Fruit fly (Drosophila melanogaster) whole organism, prepupa: ENCODE results near the gene ais.

ENCODE experiments used
- Blimp-1 ChIP-seq: fragments of 200-800 bp; sonication (Bioruptor generic); optimal IDR thresholded peaks from 3 replicates; lab custom pipeline; 2017; ENCODE audit warnings: missing biosample characterization, missing genetic modification characterization, mild to moderate bottlenecking, moderate library complexity, missing genetic modification reagents
- CG10631 ChIP-seq: fragments of 200-800 bp; sonication (Bioruptor generic); optimal IDR thresholded peaks from 2 replicates; lab custom pipeline; 2016; ENCODE audit warnings: missing biosample characterization, missing genetic modification characterization
- CG11762 ChIP-seq: fragments of 200-800 bp; sonication (Bioruptor generic); optimal IDR thresholded peaks from 3 replicates; lab custom pipeline; 2016; ENCODE audit warnings: missing biosample characterization, missing genetic modification characterization; ENCODE audit not compliant: insufficient read depth
- CG11902 ChIP-seq: fragments of 200-800 bp; sonication (Bioruptor generic); optimal IDR thresholded peaks from 3 replicates; lab custom pipeline; 2016; ENCODE audit warnings: missing biosample characterization, missing genetic modification characterization
- CG15336 ChIP-seq: fragments of 200-800 bp; sonication (Bioruptor generic); IDR thresholded peaks from 2 replicates; pipeline ENCODE4 v1.3.6; 2022; ENCODE audit warnings: missing biosample characterization, missing genetic modification characterization
- CG1621 ChIP-seq: fragments of 200-800 bp; sonication (Bioruptor generic); optimal IDR thresholded peaks from 3 replicates; lab custom pipeline; 2018; ENCODE audit warnings: missing biosample characterization, mild to moderate bottlenecking, missing genetic modification characterization
- CG3032 ChIP-seq: fragments of 200-800 bp; optimal IDR thresholded peaks from 2 replicates; lab custom pipeline; 2019; ENCODE audit warnings: missing biosample characterization, mild to moderate bottlenecking, missing genetic modification characterization, moderate library complexity
- CG31627 ChIP-seq: fragments of 200-800 bp; sonication (Bioruptor generic); optimal IDR thresholded peaks from 3 replicates; lab custom pipeline; 2016; ENCODE audit warnings: missing biosample characterization, missing genetic modification characterization
- CG34406 ChIP-seq: fragments of 200-800 bp; sonication (Bioruptor generic); optimal IDR thresholded peaks from 3 replicates; lab custom pipeline; 2016; ENCODE audit warnings: missing biosample characterization, missing genetic modification characterization
- CG4318 ChIP-seq: fragments of 200-800 bp; sonication (Bioruptor generic); optimal IDR thresholded peaks from 3 replicates; lab custom pipeline; 2017; ENCODE audit warnings: missing biosample characterization, mild to moderate bottlenecking, missing genetic modification characterization
- CG6163 ChIP-seq: fragments of 200-800 bp; sonication (Bioruptor generic); IDR thresholded peaks from 3 replicates; pipeline ENCODE4 v1.3.6; 2022; ENCODE audit warnings: missing biosample characterization, missing genetic modification characterization
- CG6792 ChIP-seq: fragments of 200-800 bp; sonication (Bioruptor generic); optimal IDR thresholded peaks from 3 replicates; lab custom pipeline; 2016; ENCODE audit warnings: missing biosample characterization, missing genetic modification characterization
- CG6854 ChIP-seq: fragments of 200-800 bp; sonication (Bioruptor generic); optimal IDR thresholded peaks from 2 replicates; lab custom pipeline; 2017; ENCODE audit warnings: missing biosample characterization, mild to moderate bottlenecking, missing genetic modification characterization
- CG7368 ChIP-seq: fragments of 200-800 bp; sonication (Bioruptor generic); optimal IDR thresholded peaks from 3 replicates; lab custom pipeline; 2016; ENCODE audit warnings: missing biosample characterization, missing genetic modification characterization
- CG8119 ChIP-seq: fragments of 200-800 bp; sonication (Bioruptor generic); IDR thresholded peaks from 3 replicates; pipeline ENCODE4 v1.3.6; 2022; ENCODE audit warnings: missing biosample characterization, missing genetic modification characterization
- CG8319 ChIP-seq: fragments of 200-800 bp; sonication (Bioruptor generic); optimal IDR thresholded peaks from 3 replicates; lab custom pipeline; 2016; ENCODE audit warnings: missing biosample characterization, missing genetic modification characterization
- CG8632 ChIP-seq: fragments of 200-800 bp; sonication (Bioruptor generic); optimal IDR thresholded peaks from 3 replicates; lab custom pipeline; 2016; ENCODE audit warnings: missing biosample characterization, missing genetic modification characterization
- Eip75B ChIP-seq: fragments of 200-800 bp; sonication (Bioruptor generic); optimal IDR thresholded peaks from 3 replicates; lab custom pipeline; 2016; ENCODE audit warnings: missing biosample characterization, missing genetic modification characterization
- Eip78C ChIP-seq: fragments of 200-800 bp; sonication (Bioruptor generic); peaks from one replicate; lab custom pipeline; 2016; ENCODE audit warnings: missing biosample characterization, missing genetic modification characterization
- Eip93F ChIP-seq: fragments of 200-800 bp; sonication (Bioruptor generic); optimal IDR thresholded peaks from 2 replicates; lab custom pipeline; 2016; ENCODE audit warnings: missing biosample characterization, mild to moderate bottlenecking, missing genetic modification characterization
- Ets21C ChIP-seq: fragments of 200-800 bp; sonication (Bioruptor generic); optimal IDR thresholded peaks from 3 replicates; lab custom pipeline; 2016; ENCODE audit warnings: missing biosample characterization, missing genetic modification characterization
- Ets96B ChIP-seq: fragments of 200-800 bp; optimal IDR thresholded peaks from 2 replicates; lab custom pipeline; 2019; ENCODE audit warnings: missing biosample characterization, mild to moderate bottlenecking, missing genetic modification characterization, moderate library complexity
- Gug ChIP-seq: fragments of 200-800 bp; sonication (Bioruptor generic); IDR thresholded peaks from 2 replicates; pipeline ENCODE4 v1.3.6; 2022; ENCODE audit warnings: missing biosample characterization, missing genetic modification characterization
- Hr38 ChIP-seq: sonication (Bioruptor generic); optimal IDR thresholded peaks from 2 replicates; lab custom pipeline; 2016; ENCODE audit warnings: missing biosample characterization, missing genetic modification characterization
- Hr39 ChIP-seq: fragments of 200-800 bp; sonication (Bioruptor generic); optimal IDR thresholded peaks from 2 replicates; lab custom pipeline; 2016; ENCODE audit warnings: missing biosample characterization, missing genetic modification characterization
- Hr4 ChIP-seq: fragments of 200-800 bp; sonication (Bioruptor generic); optimal IDR thresholded peaks from 3 replicates; lab custom pipeline; 2016; ENCODE audit warnings: missing biosample characterization, missing genetic modification characterization
- Lpt ChIP-seq: fragments of 200-800 bp; sonication (Bioruptor generic); optimal IDR thresholded peaks from 3 replicates; lab custom pipeline; 2016; ENCODE audit warnings: missing biosample characterization, missing genetic modification characterization
- Met ChIP-seq: fragments of 200-800 bp; sonication (Bioruptor generic); optimal IDR thresholded peaks from 3 replicates; lab custom pipeline; 2016; ENCODE audit warnings: missing biosample characterization, missing genetic modification characterization
- OdsH ChIP-seq: fragments of 200-800 bp; sonication (Bioruptor generic); optimal IDR thresholded peaks from 3 replicates; lab custom pipeline; 2016; ENCODE audit warnings: missing biosample characterization, missing genetic modification characterization
- achi ChIP-seq: fragments of 200-800 bp; sonication (Bioruptor generic); optimal IDR thresholded peaks from 3 replicates; lab custom pipeline; 2016; ENCODE audit warnings: missing biosample characterization, missing genetic modification characterization
- cyc ChIP-seq: fragments of 200-800 bp; sonication (Bioruptor generic); optimal IDR thresholded peaks from 3 replicates; lab custom pipeline; 2016; ENCODE audit warnings: missing biosample characterization, missing genetic modification characterization
- dsx ChIP-seq: fragments of 200-800 bp; optimal IDR thresholded peaks from 3 replicates; lab custom pipeline; 2019; ENCODE audit warnings: missing biosample characterization, mild to moderate bottlenecking, missing genetic modification characterization, moderate library complexity; ENCODE audit not compliant: poor library complexity, severe bottlenecking
- eg ChIP-seq: fragments of 200-800 bp; sonication (Bioruptor generic); IDR thresholded peaks from 3 replicates; pipeline ENCODE4 v1.3.6; 2022; ENCODE audit warnings: missing biosample characterization, missing genetic modification characterization
- esn ChIP-seq: fragments of 200-800 bp; sonication (Bioruptor generic); optimal IDR thresholded peaks from 2 replicates; lab custom pipeline; 2016; ENCODE audit warnings: missing biosample characterization, mild to moderate bottlenecking, missing genetic modification characterization, moderate library complexity
- fd59A ChIP-seq: fragments of 200-800 bp; sonication (Bioruptor generic); optimal IDR thresholded peaks from 2 replicates; lab custom pipeline; 2017; ENCODE audit warnings: missing biosample characterization, mild to moderate bottlenecking, missing genetic modification characterization, missing genetic modification reagents
- fkh ChIP-seq: fragments of 200-800 bp; sonication (Bioruptor generic); optimal IDR thresholded peaks from 3 replicates; lab custom pipeline; 2017; ENCODE audit warnings: missing biosample characterization, mild to moderate bottlenecking, missing genetic modification characterization, moderate library complexity
- lz ChIP-seq: fragments of 200-800 bp; sonication (Bioruptor generic); optimal IDR thresholded peaks from 3 replicates; lab custom pipeline; 2016; ENCODE audit warnings: missing biosample characterization, missing genetic modification characterization
- net ChIP-seq: fragments of 200-800 bp; sonication (Bioruptor generic); optimal IDR thresholded peaks from 3 replicates; lab custom pipeline; 2016; ENCODE audit warnings: missing biosample characterization, missing genetic modification characterization
- pdm3 ChIP-seq: fragments of 200-800 bp; sonication (Bioruptor generic); optimal IDR thresholded peaks from 3 replicates; lab custom pipeline; 2016; ENCODE audit warnings: missing biosample characterization, missing genetic modification characterization
- ss ChIP-seq, 2 experiments: fragments of 200-800 bp; sonication (Bioruptor generic); optimal IDR thresholded peaks; 2 replicates in 1 of 2; 3 replicates in 1 of 2; lab custom pipeline; 2017 to 2018; ENCODE audit warnings: mild to moderate bottlenecking in 2 of 2, missing biosample characterization in 2 of 2, missing genetic modification characterization in 2 of 2, moderate library complexity in 1 of 2
- svp ChIP-seq: fragments of 200-800 bp; sonication (Bioruptor generic); peaks from one replicate; lab custom pipeline; 2016; ENCODE audit warnings: missing biosample characterization, missing genetic modification characterization
- topi ChIP-seq: fragments of 200-800 bp; sonication (Bioruptor generic); optimal IDR thresholded peaks from 3 replicates; lab custom pipeline; 2016; ENCODE audit warnings: missing biosample characterization, missing genetic modification characterization
- vri ChIP-seq: fragments of 200-800 bp; sonication (Bioruptor generic); optimal IDR thresholded peaks from 3 replicates; lab custom pipeline; 2016; ENCODE audit warnings: missing biosample characterization, mild to moderate bottlenecking, missing genetic modification characterization

Gene ais

dm6 chr3L:17808597-17809213 is 4.2 kb upstream of the ais start, which contains the start of gene CG32191:
Gene CG32191, minus strand, starts transcription at chr3L:17809146.
- TF ChIP-seq fkh (GFP tag; lab: Kevin White, UChicago) (peak; percentile 64), vri (peak; percentile 11), Ets96B (tag; lab: Kevin White, UChicago) (no peak)

- no peak for TF ChIP-seq CG1621
- no peak for TF ChIP-seq CG8632 (GFP tag; lab: Kevin White, UChicago)
- no peak for TF ChIP-seq fkh (GFP tag; lab: Kevin White, UChicago)
- no peak for TF ChIP-seq CG34406
- no peak for TF ChIP-seq Lpt
- no peak for TF ChIP-seq Blimp-1 (GFP tag; lab: Kevin White, UChicago)
- TF ChIP-seq esn (GFP tag; lab: Kevin White, UChicago) = no peak
- no peak for TF ChIP-seq ss (GFP tag; optimal IDR thresholded peaks at IDR 0.05; lab: Kevin White, UChicago)
- no peak for TF ChIP-seq fd59A
- TF ChIP-seq pdm3 = no peak
- TF ChIP-seq vri = no peak
- TF ChIP-seq CG15336 (GFP tag; lab: Robert Waterston, UW) = no peak
- no peak for TF ChIP-seq Hr38 (GFP tag; lab: Kevin White, UChicago)
- TF ChIP-seq Ets96B (tag; lab: Kevin White, UChicago) = no peak
- TF ChIP-seq Eip75B (GFP tag; lab: Kevin White, UChicago) = no peak
These were observed 2.0 kb upstream of the ais start, which contains the start of gene CG32187 for dm6 chr3L:17806357-17807025. Gene CG32187, minus strand, starts transcription at chr3L:17806365.

dm6 chr3L:17802107-17802506 is 2.4 kb downstream of the ais start, which contains the start of gene NUCB1:
Gene NUCB1, minus strand, starts transcription at chr3L:17802279.
- TF ChIP-seq Hr39 (peak; percentile 15), fkh (GFP tag; lab: Kevin White, UChicago) (peak; percentile 82), Ets96B (tag; lab: Kevin White, UChicago) (no peak), CG6854 (GFP tag; lab: Kevin White, UChicago) (no peak), Gug (no peak), topi (GFP tag; lab: Kevin White, UChicago) (no peak), CG8632 (GFP tag; lab: Kevin White, UChicago) (no peak), Hr38 (GFP tag; lab: Kevin White, UChicago) (no peak), net (GFP tag; lab: Kevin White, UChicago) (no peak), OdsH (no peak), Eip78C (GFP tag; lab: Kevin White, UChicago) (no peak), Eip75B (GFP tag; lab: Kevin White, UChicago) (no peak), CG8319 (GFP tag; lab: Kevin White, UChicago) (no peak), Ets21C (no peak), CG31627 (GFP tag; lab: Kevin White, UChicago) (peak; percentile 13), svp (GFP tag; lab: Kevin White, UChicago) (no peak), CG11902 (GFP tag; lab: Kevin White, UChicago) (no peak), ss (GFP tag; optimal IDR thresholded peaks at IDR 0.05; lab: Kevin White, UChicago) (no peak), CG4318 (GFP tag; lab: Kevin White, UChicago) (no peak), vri (no peak), Hr4 (GFP tag; lab: Kevin White, UChicago) (no peak), Met (no peak), pdm3 (no peak), CG8119 (GFP tag; lab: Robert Waterston, UW) (no peak), CG11762 (no peak), lz (peak; percentile 14), CG6792 (no peak), CG6163 (GFP tag; lab: Robert Waterston, UW) (no peak), achi (GFP tag; lab: Kevin White, UChicago) (no peak), esn (GFP tag; lab: Kevin White, UChicago) (no peak), CG7368 (GFP tag; lab: Kevin White, UChicago) (peak; percentile 23), CG10631 (GFP tag; lab: Kevin White, UChicago) (no peak), CG3032 (tag; lab: Kevin White, UChicago) (no peak), eg (GFP tag; lab: Robert Waterston, UW) (peak; percentile 34; the same call in 2 of the 3 replicates), Lpt (no peak), dsx (GFP tag; lab: Kevin White, UChicago) (no peak), cyc (GFP tag; lab: Kevin White, UChicago) (peak; percentile 30), Eip93F (GFP tag; lab: Kevin White, UChicago) (no peak), CG1621 (no peak)
